Fruit fly (Drosophila melanogaster): ENCODE measurements around the gene CG5421.

Gene CG5421

dm6 chr2L:12455049-12455448, 7.1 kb upstream of the CG5421 start:
- no peak for TF ChIP-seq pzg (GFP tag; optimal IDR thresholded peaks at IDR 0.05)
- TF ChIP-seq bab2 (GFP tag; optimal IDR thresholded peaks at IDR 0.05), result no peak
- TF ChIP-seq ac (GFP tag; optimal IDR thresholded peaks at IDR 0.05), result no peak
- TF ChIP-seq CG15269 (tag; optimal IDR thresholded peaks at IDR 0.05), result no peak
- TF ChIP-seq Meics (GFP tag; optimal IDR thresholded peaks at IDR 0.05), result peak; percentile 49
- TF ChIP-seq Chrac-16 (GFP tag; optimal IDR thresholded peaks at IDR 0.05), result no peak
- no peak for TF ChIP-seq vvl (GFP tag; IDR thresholded peaks at IDR 0.05)
- TF ChIP-seq bbx (GFP tag; IDR thresholded peaks at IDR 0.05; ENCODE audit: partially characterized antibody), result no peak
- TF ChIP-seq crp (GFP tag; optimal IDR thresholded peaks at IDR 0.05), result no peak
- TF ChIP-seq Bgb (GFP tag; IDR thresholded peaks at IDR 0.05; ENCODE audit: partially characterized antibody), result peak; percentile 42; the same call in 1 of the 2 replicates
- no peak for TF ChIP-seq CG12299 (tag; optimal IDR thresholded peaks at IDR 0.05)
- no peak for TF ChIP-seq cwo (GFP tag; optimal IDR thresholded peaks at IDR 0.05)
- no peak for TF ChIP-seq br (optimal IDR thresholded peaks at IDR 0.05)
- peak; percentile 63 for TF ChIP-seq stwl (tag; optimal IDR thresholded peaks at IDR 0.05)
- no peak for TF ChIP-seq CG14441 (GFP tag; IDR thresholded peaks at IDR 0.05)
- TF ChIP-seq CG9932 (GFP tag; IDR thresholded peaks at IDR 0.05), result 0 out of 2 replicates have a peak, but pooled peaks have one; percentile 26
- TF ChIP-seq Ptx1 (GFP tag; IDR thresholded peaks at IDR 0.05), result no peak
- no peak for TF ChIP-seq mld (GFP tag; IDR thresholded peaks at IDR 0.05; ENCODE audit: partially characterized antibody)
- TF ChIP-seq CG13287 (GFP tag; IDR thresholded peaks at IDR 0.05; ENCODE audit: partially characterized antibody), result 0 out of 2 replicates have a peak, but pooled peaks have one; percentile 26
- no peak for TF ChIP-seq CG13775 (GFP tag; optimal IDR thresholded peaks at IDR 0.05)
- peak; percentile 67 for TF ChIP-seq HmgZ (tag; optimal IDR thresholded peaks at IDR 0.05)
- TF ChIP-seq CG6654 (GFP tag; optimal IDR thresholded peaks at IDR 0.05), result no peak
- TF ChIP-seq CG8290 (GFP tag; optimal IDR thresholded peaks at IDR 0.05), result no peak
- peak in 1 of 2 experiments; percentile 9 for TF ChIP-seq CG8290 (tag; optimal IDR thresholded peaks at IDR 0.05)
- no peak for TF ChIP-seq CG8944 (GFP tag; optimal IDR thresholded peaks at IDR 0.05)
- no peak for TF ChIP-seq CG6689 (GFP tag; IDR thresholded peaks at IDR 0.05)
- no peak for TF ChIP-seq caup (GFP tag; optimal IDR thresholded peaks at IDR 0.05; ENCODE audit: severe bottlenecking)
- no peak for TF ChIP-seq CG13296 (GFP tag; optimal IDR thresholded peaks at IDR 0.05)
- no peak for TF ChIP-seq tna (GFP tag; IDR thresholded peaks at IDR 0.05; ENCODE audit: partially characterized antibody)
- no peak for TF ChIP-seq pan (optimal IDR thresholded peaks at IDR 0.05)
- no peak for TF ChIP-seq pan (GFP tag; optimal IDR thresholded peaks at IDR 0.05 in 1 of 2, IDR thresholded peaks at IDR 0.05 in 1 of 2)
- TF ChIP-seq CG2129 (GFP tag; IDR thresholded peaks at IDR 0.05; ENCODE audit: partially characterized antibody), result no peak
- TF ChIP-seq knrl (GFP tag; IDR thresholded peaks at IDR 0.05; ENCODE audit: partially characterized antibody), result no peak
- TF ChIP-seq Med (GFP tag), result no peak
- TF ChIP-seq pita (GFP tag; optimal IDR thresholded peaks at IDR 0.05), result peak; percentile 31
- 0 out of 3 replicates have a peak, but pooled peaks have one; percentile 20 for TF ChIP-seq CG11695 (GFP tag; IDR thresholded peaks at IDR 0.05)
- TF ChIP-seq CG4282 (GFP tag; optimal IDR thresholded peaks at IDR 0.05), result no peak
- TF ChIP-seq insv (GFP tag; optimal IDR thresholded peaks at IDR 0.05), result peak in 1 of 2 experiments; percentile 71
- TF ChIP-seq Abd-B (GFP tag; optimal IDR thresholded peaks at IDR 0.05), result no peak
- TF ChIP-seq Dp (GFP tag; optimal IDR thresholded peaks at IDR 0.05), result peak; percentile 16
- TF ChIP-seq dan (GFP tag; IDR thresholded peaks at IDR 0.05), result no peak
- TF ChIP-seq CG1602 (GFP tag; optimal IDR thresholded peaks at IDR 0.05), result no peak
- TF ChIP-seq CoRest (tag; optimal IDR thresholded peaks at IDR 0.05), result no peak
- TF ChIP-seq CG10209 (GFP tag; optimal IDR thresholded peaks at IDR 0.05), result no peak
- no peak for TF ChIP-seq CG9609 (GFP tag; optimal IDR thresholded peaks at IDR 0.05)
- TF ChIP-seq CG11504 (tag; optimal IDR thresholded peaks at IDR 0.05), result peak; percentile 36
- TF ChIP-seq gro (GFP tag; optimal IDR thresholded peaks at IDR 0.05), result peak; percentile 10
- TF ChIP-seq chif (GFP tag; optimal IDR thresholded peaks at IDR 0.05), result no peak
- peak; percentile 22; the same call in 1 of the 2 replicates for TF ChIP-seq E2f2 (GFP tag; IDR thresholded peaks at IDR 0.05)
- TF ChIP-seq TFAM (GFP tag; optimal IDR thresholded peaks at IDR 0.05), result no peak
- no peak for TF ChIP-seq NK7.1 (GFP tag; optimal IDR thresholded peaks at IDR 0.05)

Data from whole organism, embryonic.